Worm (Caenorhabditis elegans) whole organism, L4 larva: ENCODE results near the gene tag-314.

ENCODE experiments used
- jun-1 ChIP-seq: fragments of 150-350 bp; optimal IDR thresholded peaks from 2 replicates; lab custom pipeline; 2014; ENCODE audit warnings: missing biosample characterization, missing genetic modification reagents, missing genetic modification characterization
- pha-4 ChIP-seq, 2 experiments: fragments of 150-350 bp in 1 of 2; fragments of 200-800 bp in 1 of 2; sonication (Bioruptor generic) in 1 of 2; IDR thresholded peaks in 1 of 2; optimal IDR thresholded peaks in 1 of 2; 2 replicates each; pipeline versions ENCODE4 v1.3.6 to Lab custom; 2014 to 2022; ENCODE audit warnings: missing genetic modification characterization in 2 of 2, missing genetic modification reagents in 2 of 2, missing biosample characterization in 1 of 2, missing compliant biosample characterization in 1 of 2
- pqm-1 ChIP-seq: sonication (generic microtip); optimal IDR thresholded peaks from 2 replicates; lab custom pipeline; 2017; ENCODE audit warnings: missing biosample characterization, missing genetic modification characterization

DNA sequence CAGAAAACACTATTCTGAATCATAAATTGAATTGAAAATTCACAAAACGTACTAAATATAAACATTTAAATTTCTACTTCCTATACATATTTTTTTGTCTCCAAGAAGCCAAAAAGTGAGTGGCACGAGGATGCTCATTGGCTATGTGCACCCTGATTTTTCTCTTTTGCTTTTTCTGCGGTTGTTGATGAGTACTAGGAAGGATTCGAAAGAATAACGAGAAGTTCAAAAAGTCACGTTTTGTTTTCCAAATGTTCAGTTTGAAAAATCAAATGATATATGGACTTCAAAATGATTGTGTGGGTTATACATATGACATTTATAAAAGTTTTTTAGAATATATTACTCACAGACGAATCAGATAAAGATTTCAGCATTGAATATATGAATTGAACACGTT lies 36.2 kb upstream of the tag-314 start:
- TF ChIP-seq pqm-1 (tag; lab: Kevin White, UChicago) (no peak), pha-4 (GFP tag; IDR thresholded peaks at IDR 0.05; lab: Robert Waterston, UW) (no peak), pha-4 (tag; optimal IDR thresholded peaks at IDR 0.05; lab: Kevin White, UChicago) (no peak), jun-1 (tag; lab: Kevin White, UChicago) (no peak)
